Fruit fly (Drosophila melanogaster): ENCODE measurements around the gene CG9921.

Gene CG9921

dm6 chrX:16296423-16297292 is 36.7 kb downstream of the CG9921 start, which contains the start of gene CG3632:
Gene CG3632, plus strand, starts transcription at chrX:16296671.
- peak; percentile 46 for TF ChIP-seq sug (tag; optimal IDR thresholded peaks at IDR 0.05)
- TF ChIP-seq CG3407 (GFP tag; optimal IDR thresholded peaks at IDR 0.05) = no peak
- TF ChIP-seq Eip74EF (GFP tag; optimal IDR thresholded peaks at IDR 0.05) = no peak
- peak; percentile 78 for TF ChIP-seq knrl (GFP tag; IDR thresholded peaks at IDR 0.05; ENCODE audit: partially characterized antibody)
- peak; percentile 28; the same call in 1 of the 2 replicates for TF ChIP-seq H2.0 (GFP tag; IDR thresholded peaks at IDR 0.05)
- TF ChIP-seq bcd (GFP tag; optimal IDR thresholded peaks at IDR 0.05) = no peak
- TF ChIP-seq CG4328 (GFP tag; optimal IDR thresholded peaks at IDR 0.05) = no peak
- TF ChIP-seq so (GFP tag; IDR thresholded peaks at IDR 0.05) = 0 out of 3 replicates have a peak, but pooled peaks have one; percentile 11
- no peak; the same call in 2 of the 3 replicates for TF ChIP-seq ci (GFP tag; IDR thresholded peaks at IDR 0.05)
- TF ChIP-seq sna (GFP tag; IDR thresholded peaks at IDR 0.05; ENCODE audit: partially characterized antibody) = peak; percentile 56; the same call in 1 of the 2 replicates
- peak; percentile 50 for TF ChIP-seq CG6272 (GFP tag; IDR thresholded peaks at IDR 0.05)
- peak; percentile 92 for TF ChIP-seq CG3838 (GFP tag; optimal IDR thresholded peaks at IDR 0.05)
- TF ChIP-seq Max (GFP tag; optimal IDR thresholded peaks at IDR 0.05) = no peak
- TF ChIP-seq nmo (GFP tag; optimal IDR thresholded peaks at IDR 0.05) = no peak
- TF ChIP-seq unc-4 (GFP tag; IDR thresholded peaks at IDR 0.05; ENCODE audit: partially characterized antibody) = peak; percentile 78
- TF ChIP-seq HLH54F (GFP tag; optimal IDR thresholded peaks at IDR 0.05) = peak; percentile 66
- peak; percentile 93 for TF ChIP-seq CG10267 (tag; optimal IDR thresholded peaks at IDR 0.05)
- TF ChIP-seq CkIIα-i1 (GFP tag; IDR thresholded peaks at IDR 0.05) = no peak
- no peak for TF ChIP-seq CG6765 (GFP tag; optimal IDR thresholded peaks at IDR 0.05)
- no peak for TF ChIP-seq CG11456 (GFP tag; IDR thresholded peaks at IDR 0.05)
- TF ChIP-seq esg (GFP tag; conservative IDR thresholded peaks at IDR 0.05) = no peak
- peak; percentile 32 for TF ChIP-seq CG33213 (GFP tag; optimal IDR thresholded peaks at IDR 0.05)
- no peak for TF ChIP-seq CG9876 (GFP tag; optimal IDR thresholded peaks at IDR 0.05)
- TF ChIP-seq zf30C (GFP tag; optimal IDR thresholded peaks at IDR 0.05) = no peak
- no peak for TF ChIP-seq kah (GFP tag; optimal IDR thresholded peaks at IDR 0.05)
- peak; percentile 31 for TF ChIP-seq CG16863 (GFP tag; optimal IDR thresholded peaks at IDR 0.05)
- TF ChIP-seq CG11560 (tag; IDR thresholded peaks at IDR 0.05) = peak; percentile 65; the same call in 2 of the 3 replicates
- TF ChIP-seq Gug (GFP tag; IDR thresholded peaks at IDR 0.05) = no peak; the same call in 3 of the 4 replicates
- TF ChIP-seq lilli (GFP tag; optimal IDR thresholded peaks at IDR 0.05) = peak; percentile 77
- TF ChIP-seq dan (GFP tag; IDR thresholded peaks at IDR 0.05) = no peak
- peak; percentile 11 for TF ChIP-seq Mad (GFP tag; optimal IDR thresholded peaks at IDR 0.05)
- TF ChIP-seq h (optimal IDR thresholded peaks at IDR 0.05) = no peak
- no peak for TF ChIP-seq CG5180 (GFP tag; optimal IDR thresholded peaks at IDR 0.05)
- TF ChIP-seq dm (GFP tag; optimal IDR thresholded peaks at IDR 0.05) = peak; percentile 23
- TF ChIP-seq CG3281 (GFP tag; optimal IDR thresholded peaks at IDR 0.05) = peak; percentile 23
- peak; percentile 10 for TF ChIP-seq Side (GFP tag; optimal IDR thresholded peaks at IDR 0.05)
- TF ChIP-seq sqz (GFP tag; optimal IDR thresholded peaks at IDR 0.05) = no peak
- TF ChIP-seq Antp (GFP tag; optimal IDR thresholded peaks at IDR 0.05) = peak; percentile 71
- no peak for TF ChIP-seq CG2678 (tag; optimal IDR thresholded peaks at IDR 0.05)
- TF ChIP-seq Aef1 (GFP tag; IDR thresholded peaks at IDR 0.05) = no peak
- TF ChIP-seq C15 (GFP tag; IDR thresholded peaks at IDR 0.05) = no peak
- TF ChIP-seq grau (tag; optimal IDR thresholded peaks at IDR 0.05) = peak; percentile 20
- peak; percentile 92 for TF ChIP-seq Bgb (GFP tag; IDR thresholded peaks at IDR 0.05; ENCODE audit: partially characterized antibody)
- TF ChIP-seq ato (GFP tag; IDR thresholded peaks at IDR 0.05; ENCODE audit: partially characterized antibody) = peak; percentile 87
- TF ChIP-seq rib (GFP tag; IDR thresholded peaks at IDR 0.05) = peak; percentile 61; the same call in 1 of the 2 replicates
- peak; percentile 83 for TF ChIP-seq MBD-R2 (GFP tag; IDR thresholded peaks at IDR 0.05)
- TF ChIP-seq sima (GFP tag; optimal IDR thresholded peaks at IDR 0.05) = no peak
- TF ChIP-seq Abd-B (GFP tag; optimal IDR thresholded peaks at IDR 0.05) = no peak
- no peak for TF ChIP-seq klu (GFP tag; IDR thresholded peaks at IDR 0.05)
